Fruit fly (Drosophila melanogaster) whole organism, embryonic: Measurements from ENCODE around the gene lawc.
A peak's percentile ranks its signal among the peaks of the same experiment; 100 is the strongest.

Experiments used
- B-H2 ChIP-seq: fragments of 200-800 bp; sonication (Bioruptor generic); optimal IDR thresholded peaks from 2 replicates; lab custom pipeline; 2018; ENCODE audit warnings: missing biosample characterization, mild to moderate bottlenecking, missing genetic modification characterization
- Bgb ChIP-seq: fragments of 200-800 bp; sonication (Bioruptor generic); IDR thresholded peaks from 2 replicates; pipeline ENCODE4 v1.3.6; 2022; ENCODE audit warnings: missing biosample characterization, missing genetic modification characterization; ENCODE audit not compliant: partially characterized antibody
- BtbVII ChIP-seq: fragments of 200-800 bp; sonication (Bioruptor generic); optimal IDR thresholded peaks from 3 replicates; lab custom pipeline; 2017; ENCODE audit warnings: missing biosample characterization, mild to moderate bottlenecking, missing genetic modification characterization
- CG11093 ChIP-seq: fragments of 200-800 bp; sonication (Bioruptor generic); IDR thresholded peaks from 3 replicates; pipeline ENCODE4 v1.3.6; 2022; ENCODE audit warnings: missing biosample characterization, missing genetic modification characterization
- CG11504 ChIP-seq: fragments of 200-800 bp; sonication (Bioruptor generic); optimal IDR thresholded peaks from 3 replicates; lab custom pipeline; 2019; ENCODE audit warnings: missing biosample characterization, mild to moderate bottlenecking, missing genetic modification characterization, moderate library complexity
- CG12659 ChIP-seq: fragments of 200-800 bp; sonication (Bioruptor generic); optimal IDR thresholded peaks from 3 replicates; lab custom pipeline; 2017; ENCODE audit warnings: mild to moderate bottlenecking, missing biosample characterization, missing genetic modification reagents, missing genetic modification characterization
- CG13287 ChIP-seq: fragments of 200-800 bp; sonication (Bioruptor generic); IDR thresholded peaks from 2 replicates; pipeline ENCODE4 v1.3.6; 2022; ENCODE audit warnings: missing biosample characterization, missing genetic modification characterization; ENCODE audit not compliant: partially characterized antibody
- CG14050 ChIP-seq: fragments of 200-800 bp; sonication (Bioruptor generic); IDR thresholded peaks from 3 replicates; pipeline ENCODE4 v1.3.6; 2022; ENCODE audit warnings: missing biosample characterization, missing genetic modification characterization
- CG1603 ChIP-seq: fragments of 200-800 bp; sonication (Bioruptor generic); optimal IDR thresholded peaks from 2 replicates; lab custom pipeline; 2019; ENCODE audit warnings: missing biosample characterization, mild to moderate bottlenecking, missing genetic modification characterization, moderate library complexity
- CG16863 ChIP-seq: fragments of 200-800 bp; sonication (Bioruptor generic); optimal IDR thresholded peaks from 3 replicates; lab custom pipeline; 2016; ENCODE audit warnings: missing biosample characterization, missing genetic modification characterization
- CG2129 ChIP-seq: fragments of 200-800 bp; sonication (Bioruptor generic); IDR thresholded peaks from 2 replicates; pipeline ENCODE4 v1.3.6; 2022; ENCODE audit warnings: missing biosample characterization, missing genetic modification characterization; ENCODE audit not compliant: partially characterized antibody
- CG2199 ChIP-seq: fragments of 200-800 bp; sonication (Bioruptor generic); IDR thresholded peaks from 3 replicates; pipeline ENCODE4 v1.3.6; 2022; ENCODE audit warnings: missing biosample characterization, missing genetic modification characterization
- CG2202 ChIP-seq: fragments of 200-800 bp; sonication (Bioruptor generic); optimal IDR thresholded peaks from 2 replicates; lab custom pipeline; 2018; ENCODE audit warnings: missing biosample characterization, mild to moderate bottlenecking, missing genetic modification characterization
- CG3065 ChIP-seq: fragments of 200-800 bp; sonication (Bioruptor generic); optimal IDR thresholded peaks from 2 replicates; lab custom pipeline; 2016; ENCODE audit warnings: missing biosample characterization, missing genetic modification characterization
- CG31365 ChIP-seq: fragments of 200-800 bp; sonication (Bioruptor generic); optimal IDR thresholded peaks from 2 replicates; lab custom pipeline; 2018; ENCODE audit warnings: missing biosample characterization, mild to moderate bottlenecking, missing genetic modification characterization
- CG3838 ChIP-seq: fragments of 200-800 bp; sonication (Bioruptor generic); optimal IDR thresholded peaks from 3 replicates; lab custom pipeline; 2016; ENCODE audit warnings: missing biosample characterization, missing genetic modification characterization
- CG4328 ChIP-seq: fragments of 200-800 bp; sonication (Bioruptor generic); optimal IDR thresholded peaks from 3 replicates; lab custom pipeline; 2017; ENCODE audit warnings: missing biosample characterization, missing genetic modification reagents, missing genetic modification characterization
- CG4424 ChIP-seq: fragments of 200-800 bp; sonication (Bioruptor generic); optimal IDR thresholded peaks from 3 replicates; lab custom pipeline; 2016; ENCODE audit warnings: missing biosample characterization, missing genetic modification characterization
- CG9609 ChIP-seq: fragments of 200-800 bp; sonication (Bioruptor generic); optimal IDR thresholded peaks from 3 replicates; lab custom pipeline; 2016; ENCODE audit warnings: missing biosample characterization, missing genetic modification characterization
- CG9727 ChIP-seq: fragments of 200-800 bp; sonication (Bioruptor generic); optimal IDR thresholded peaks from 3 replicates; lab custom pipeline; 2017; ENCODE audit warnings: missing biosample characterization, mild to moderate bottlenecking, missing genetic modification characterization
- CG9797 ChIP-seq: fragments of 200-800 bp; sonication (Bioruptor generic); optimal IDR thresholded peaks from 3 replicates; lab custom pipeline; 2018; ENCODE audit warnings: missing biosample characterization, mild to moderate bottlenecking, missing genetic modification characterization
- CkIIα-i1 ChIP-seq: fragments of 200-800 bp; sonication (Bioruptor generic); IDR thresholded peaks from 2 replicates; pipeline ENCODE4 v1.3.6; 2022; ENCODE audit warnings: missing biosample characterization, missing genetic modification characterization
- CoRest ChIP-seq: fragments of 200-800 bp; sonication (Bioruptor generic); optimal IDR thresholded peaks from 3 replicates; lab custom pipeline; 2018; ENCODE audit warnings: missing biosample characterization, mild to moderate bottlenecking, missing genetic modification characterization, moderate library complexity
- Dad ChIP-seq: fragments of 200-800 bp; sonication (Bioruptor generic); optimal IDR thresholded peaks from 3 replicates; lab custom pipeline; 2016; ENCODE audit warnings: missing biosample characterization, missing genetic modification characterization
- Dll ChIP-seq: fragments of 200-800 bp; sonication (Bioruptor generic); IDR thresholded peaks from 4 replicates; pipeline ENCODE4 v1.3.6; 2022; ENCODE audit warnings: missing biosample characterization, missing genetic modification characterization; ENCODE audit not compliant: partially characterized antibody
- Fer2 ChIP-seq: fragments of 200-800 bp; sonication (Bioruptor generic); optimal IDR thresholded peaks from 2 replicates; lab custom pipeline; 2018; ENCODE audit warnings: missing biosample characterization, mild to moderate bottlenecking, missing genetic modification characterization, moderate library complexity
- HLH4C ChIP-seq: fragments of 200-800 bp; sonication (Bioruptor generic); IDR thresholded peaks from 3 replicates; pipeline ENCODE4 v1.3.6; 2022; ENCODE audit warnings: missing biosample characterization, missing genetic modification characterization; ENCODE audit not compliant: partially characterized antibody
- Max ChIP-seq: fragments of 200-800 bp; sonication (Bioruptor generic); optimal IDR thresholded peaks from 2 replicates; lab custom pipeline; 2016; ENCODE audit warnings: missing biosample characterization, mild to moderate bottlenecking, missing genetic modification characterization
- Opbp ChIP-seq: fragments of 200-800 bp; sonication (Bioruptor generic); IDR thresholded peaks from 3 replicates; pipeline ENCODE4 v1.3.6; 2022; ENCODE audit warnings: missing biosample characterization, missing genetic modification characterization; ENCODE audit not compliant: partially characterized antibody
- Sin3A ChIP-seq: fragments of >200 bp; optimal IDR thresholded peaks from 2 replicates; lab custom pipeline; 2018
- YL-1 ChIP-seq: fragments of 200-800 bp; sonication (Bioruptor generic); optimal IDR thresholded peaks from 3 replicates; lab custom pipeline; 2017; ENCODE audit warnings: missing biosample characterization, mild to moderate bottlenecking, missing genetic modification characterization
- ac ChIP-seq: fragments of 200-800 bp; sonication (Bioruptor generic); optimal IDR thresholded peaks from 3 replicates; lab custom pipeline; 2017; ENCODE audit warnings: missing biosample characterization, mild to moderate bottlenecking, missing genetic modification characterization
- aop ChIP-seq: fragments of 200-800 bp; sonication (Bioruptor generic); IDR thresholded peaks from 2 replicates; pipeline ENCODE4 v1.3.6; 2022; ENCODE audit warnings: missing biosample characterization, missing genetic modification characterization
- bab2 ChIP-seq: fragments of 200-800 bp; sonication (Bioruptor generic); optimal IDR thresholded peaks from 2 replicates; lab custom pipeline; 2016; ENCODE audit warnings: missing biosample characterization, missing genetic modification characterization
- cad ChIP-seq: fragments of >200 bp; optimal IDR thresholded peaks from 2 replicates; lab custom pipeline; 2017; ENCODE audit warnings: missing biosample characterization, missing genetic modification characterization
- cg ChIP-seq: fragments of 200-800 bp; sonication (Bioruptor generic); optimal IDR thresholded peaks from 3 replicates; lab custom pipeline; 2019; ENCODE audit warnings: missing biosample characterization, mild to moderate bottlenecking, missing genetic modification characterization, moderate library complexity
- ci ChIP-seq: fragments of 200-800 bp; sonication (Bioruptor generic); IDR thresholded peaks from 3 replicates; pipeline ENCODE4 v1.3.6; 2022; ENCODE audit warnings: missing biosample characterization, missing genetic modification characterization
- corto ChIP-seq: fragments of 200-800 bp; sonication (Bioruptor generic); optimal IDR thresholded peaks from 2 replicates; lab custom pipeline; 2016; ENCODE audit warnings: missing biosample characterization, mild to moderate bottlenecking, missing genetic modification characterization, moderate library complexity
- crc ChIP-seq: fragments of 200-800 bp; sonication (Bioruptor generic); optimal IDR thresholded peaks from 2 replicates; lab custom pipeline; 2016; ENCODE audit warnings: missing biosample characterization, missing genetic modification characterization
- dan ChIP-seq: fragments of 200-800 bp; sonication (Bioruptor generic); IDR thresholded peaks from 2 replicates; pipeline ENCODE4 v1.3.6; 2022; ENCODE audit warnings: missing biosample characterization, missing genetic modification characterization
- fd102C ChIP-seq: fragments of 200-800 bp; sonication (Bioruptor generic); optimal IDR thresholded peaks from 2 replicates; lab custom pipeline; 2018; ENCODE audit warnings: missing biosample characterization, mild to moderate bottlenecking, missing genetic modification characterization, moderate library complexity
- fd64A ChIP-seq: fragments of 200-800 bp; sonication (Bioruptor generic); optimal IDR thresholded peaks from 3 replicates; lab custom pipeline; 2018; ENCODE audit warnings: missing biosample characterization, mild to moderate bottlenecking, missing genetic modification characterization
- fru ChIP-seq: fragments of >200 bp; optimal IDR thresholded peaks from 2 replicates; lab custom pipeline; 2017
- fu2 ChIP-seq: fragments of 200-800 bp; sonication (Bioruptor generic); optimal IDR thresholded peaks from 2 replicates; lab custom pipeline; 2016; ENCODE audit warnings: missing biosample characterization, missing genetic modification characterization
- gce ChIP-seq: fragments of 200-800 bp; sonication (Bioruptor generic); IDR thresholded peaks from 3 replicates; pipeline ENCODE4 v1.3.6; 2022; ENCODE audit warnings: missing biosample characterization, missing genetic modification characterization
- gsb-n ChIP-seq: fragments of 200-800 bp; sonication (Bioruptor generic); optimal IDR thresholded peaks from 3 replicates; lab custom pipeline; 2018; ENCODE audit warnings: missing biosample characterization, mild to moderate bottlenecking, missing genetic modification characterization
- nerfin-2 ChIP-seq: fragments of 200-800 bp; sonication (Bioruptor generic); IDR thresholded peaks from 2 replicates; pipeline ENCODE4 v1.3.6; 2022; ENCODE audit warnings: missing biosample characterization, missing genetic modification characterization; ENCODE audit not compliant: partially characterized antibody
- slp2 ChIP-seq: fragments of 200-800 bp; sonication (Bioruptor generic); optimal IDR thresholded peaks from 2 replicates; lab custom pipeline; 2016; ENCODE audit warnings: missing biosample characterization, missing genetic modification characterization
- ssp ChIP-seq: fragments of 200-800 bp; sonication (Bioruptor generic); IDR thresholded peaks from 2 replicates; pipeline ENCODE4 v1.3.6; 2022; ENCODE audit warnings: missing biosample characterization, missing genetic modification characterization
- tup ChIP-seq: fragments of 200-800 bp; sonication (Bioruptor generic); optimal IDR thresholded peaks from 2 replicates; lab custom pipeline; 2016; ENCODE audit warnings: missing biosample characterization, mild to moderate bottlenecking, missing genetic modification characterization, moderate library complexity
- tx ChIP-seq: fragments of 200-800 bp; sonication (Bioruptor generic); optimal IDR thresholded peaks from 2 replicates; lab custom pipeline; 2016; ENCODE audit warnings: missing biosample characterization, missing genetic modification characterization
- vnd ChIP-seq: fragments of 200-800 bp; sonication (Bioruptor generic); IDR thresholded peaks from 3 replicates; pipeline ENCODE4 v1.3.6; 2022; ENCODE audit warnings: missing biosample characterization, missing genetic modification characterization; ENCODE audit not compliant: partially characterized antibody

lawc gene

dm6 chrX:8452163-8452562 is 40.7 kb upstream of the lawc start (continued):
- no peak for TF ChIP-seq CG4328 (GFP tag; lab: Kevin White, UChicago)
- TF ChIP-seq fd64A = no peak
- TF ChIP-seq CG9797 (GFP tag; lab: Kevin White, UChicago) = no peak
- no peak for TF ChIP-seq CG4424 (GFP tag; lab: Kevin White, UChicago)
- no peak for TF ChIP-seq ssp
- TF ChIP-seq Dll (GFP tag; lab: Robert Waterston, UW) = peak; percentile 92
- no peak for TF ChIP-seq ci (GFP tag; lab: Robert Waterston, UW)
- TF ChIP-seq Max = no peak
- no peak for TF ChIP-seq B-H2 (GFP tag; lab: Kevin White, UChicago)
- no peak for TF ChIP-seq CG2202
- no peak for TF ChIP-seq fru
- no peak for TF ChIP-seq YL-1 (GFP tag; lab: Kevin White, UChicago)
- TF ChIP-seq gsb-n = no peak
- peak; percentile 100 for TF ChIP-seq nerfin-2 (GFP tag; lab: Robert Waterston, UW)
- no peak for TF ChIP-seq BtbVII (GFP tag; lab: Kevin White, UChicago)
- TF ChIP-seq CG9727 (GFP tag; lab: Kevin White, UChicago) = no peak
- TF ChIP-seq tup (GFP tag; lab: Kevin White, UChicago) = no peak
- no peak for TF ChIP-seq fd102C (GFP tag; lab: Kevin White, UChicago)
- no peak for TF ChIP-seq CG2199 (GFP tag; lab: Robert Waterston, UW)
- TF ChIP-seq corto (GFP tag; lab: Kevin White, UChicago) = no peak
- TF ChIP-seq tx = no peak
- no peak for TF ChIP-seq Sin3A (lab: Kevin White, UChicago)
- no peak for TF ChIP-seq aop
- no peak for TF ChIP-seq slp2
- TF ChIP-seq CG16863 (GFP tag; lab: Kevin White, UChicago) = no peak
- TF ChIP-seq CG9609 (GFP tag; lab: Kevin White, UChicago) = no peak
- no peak for TF ChIP-seq CG12659 (GFP tag; lab: Kevin White, UChicago)
- TF ChIP-seq vnd (GFP tag; lab: Robert Waterston, UW) = peak; percentile 99
- peak; percentile 95 for TF ChIP-seq Bgb
- no peak for TF ChIP-seq ac (GFP tag; lab: Kevin White, UChicago)
- peak; percentile 99; the same call in 2 of the 3 replicates for TF ChIP-seq Opbp (GFP tag; lab: Robert Waterston, UW)
- TF ChIP-seq Fer2 = no peak
- TF ChIP-seq CG11504 (tag; lab: Kevin White, UChicago) = no peak
- TF ChIP-seq dan (GFP tag; lab: Robert Waterston, UW) = no peak
- peak; percentile 51; the same call in 1 of the 2 replicates for TF ChIP-seq CG2129
- no peak for TF ChIP-seq CG1603 (tag; lab: Kevin White, UChicago)
- TF ChIP-seq fu2 (GFP tag; lab: Kevin White, UChicago) = no peak
- TF ChIP-seq CG14050 (GFP tag; lab: Robert Waterston, UW) = no peak
- TF ChIP-seq CG13287 (GFP tag; lab: Robert Waterston, UW) = peak; percentile 85
- no peak for TF ChIP-seq CoRest
- TF ChIP-seq CG3065 (GFP tag; lab: Kevin White, UChicago) = no peak
- no peak for TF ChIP-seq bab2 (GFP tag; lab: Kevin White, UChicago)
- no peak for TF ChIP-seq CkIIα-i1 (GFP tag; lab: Robert Waterston, UW)
- no peak for TF ChIP-seq CG11093 (GFP tag; lab: Robert Waterston, UW)
- no peak for TF ChIP-seq cad (GFP tag; lab: Kevin White, UChicago)
- no peak for TF ChIP-seq gce (GFP tag; lab: Robert Waterston, UW)
- TF ChIP-seq CG31365 = no peak
- TF ChIP-seq CG3838 (GFP tag; lab: Kevin White, UChicago) = no peak
- peak; percentile 100 for TF ChIP-seq HLH4C (GFP tag; lab: Robert Waterston, UW)
- no peak for TF ChIP-seq crc (GFP tag; lab: Kevin White, UChicago)
- no peak for TF ChIP-seq cg (GFP tag; lab: Kevin White, UChicago)
- no peak for TF ChIP-seq Dad
